Fruit fly (Drosophila melanogaster) whole organism: ENCODE data around the gene bru3.
A peak's percentile ranks its signal among the peaks of the same experiment; 100 is the strongest.

Source experiments
- CG8478 ChIP-seq: fragments of >200 bp; optimal IDR thresholded peaks from 2 replicates; lab custom pipeline; 2018; ENCODE audit warnings: inconsistent platforms
- Dll ChIP-seq: fragments of >200 bp; optimal IDR thresholded peaks from 2 replicates; lab custom pipeline; 2017
- EcR ChIP-seq, 2 experiments: fragments of >200 bp; optimal IDR thresholded peaks; 2 replicates each; lab custom pipeline; 2017; ENCODE audit warnings: missing biosample characterization in 2 of 2, missing genetic modification characterization in 2 of 2, missing genetic modification reagents in 2 of 2
- pan ChIP-seq: fragments of >200 bp; optimal IDR thresholded peaks from 2 replicates; lab custom pipeline; 2017
- psq ChIP-seq: fragments of >200 bp; optimal IDR thresholded peaks from 2 replicates; lab custom pipeline; 2017

DNA sequence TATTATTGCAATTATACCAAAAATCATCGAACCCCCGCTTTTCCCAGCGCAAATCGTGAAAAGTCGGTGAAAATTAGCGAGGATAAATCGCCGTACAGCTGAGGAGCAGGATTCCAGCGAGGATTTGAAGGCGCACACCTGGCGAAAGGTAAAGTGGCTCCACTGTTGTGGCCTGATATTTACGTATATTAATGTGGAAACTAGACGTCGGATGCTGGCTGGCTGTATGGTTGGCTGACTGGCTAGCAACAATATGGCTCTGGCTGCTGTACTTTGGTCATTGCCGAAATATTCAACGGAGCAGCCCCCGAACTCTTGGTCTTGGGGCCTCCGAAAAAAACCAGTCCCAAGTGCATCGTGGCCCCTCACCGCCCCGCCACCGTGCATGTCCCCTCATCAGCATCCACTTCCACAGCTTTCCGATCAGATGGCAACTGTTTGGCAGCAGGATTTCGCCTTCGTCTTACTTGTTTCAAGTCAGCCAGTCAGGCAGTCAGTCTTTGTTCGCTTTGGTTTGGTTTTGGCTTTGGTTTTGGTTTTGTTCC, 316.3 kb downstream of the bru3 start:
- no peak for TF ChIP-seq CG8478 (lab: Kevin White, UChicago)
- TF ChIP-seq psq (lab: Kevin White, UChicago), result no peak
- TF ChIP-seq EcR (GFP tag; optimal IDR thresholded peaks at IDR 0.05; lab: Kevin White, UChicago), result no peak
- TF ChIP-seq pan, result no peak
- TF ChIP-seq Dll (lab: Kevin White, UChicago), result peak; percentile 15
